1 fruit fly cellular context compared by ENCODE assay signal in the genomic region with DNA sequence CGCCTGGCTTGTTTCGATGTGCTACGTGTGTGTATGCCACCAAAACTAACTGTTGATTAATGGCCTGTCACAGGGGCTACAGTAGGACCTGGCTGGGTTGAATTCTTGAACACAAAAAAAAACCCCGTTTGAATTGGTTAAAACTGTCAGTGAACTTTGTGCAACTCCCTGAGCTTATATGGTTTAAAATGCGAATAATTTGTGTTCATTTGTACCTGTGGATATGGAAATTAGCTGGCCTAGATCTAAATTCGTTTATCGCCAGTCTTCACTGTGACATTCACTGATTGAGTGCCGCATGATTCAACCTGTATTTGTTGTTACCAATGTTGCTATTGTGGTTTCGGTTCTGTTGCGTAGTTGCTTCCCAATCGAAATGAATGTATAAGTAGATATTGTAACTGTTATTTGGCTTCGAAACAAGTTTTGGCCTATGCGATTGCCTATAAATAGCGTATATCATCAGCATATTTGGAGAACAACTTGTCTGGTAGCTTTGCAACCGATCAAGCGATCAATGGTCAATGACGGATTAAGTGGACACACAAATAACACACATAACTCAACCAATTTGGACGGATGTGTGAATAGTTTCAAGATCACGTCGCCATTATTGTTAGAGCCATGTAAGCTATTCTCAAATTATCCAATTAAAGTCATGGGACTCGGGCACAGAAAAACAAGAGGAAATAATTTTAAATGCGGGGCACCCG.
TF ChIP-seq lines count a peak whose summit lies in the region.

No protein-coding gene starts in this region.

TF ChIP-seq in whole organism, embryonic, 481 proteins besides CTCF, POLR2A, EP300 and RAD21 (continued from another document and continues in another):
- TF ChIP-seq CG4854 (GFP tag; optimal IDR thresholded peaks at IDR 0.05; lab: Kevin White, UChicago) (peak; percentile 27), Camta (GFP tag; optimal IDR thresholded peaks at IDR 0.05; lab: Kevin White, UChicago) (peak; percentile 2), CG5953 (GFP tag; IDR thresholded peaks at IDR 0.05; lab: Robert Waterston, UW) (0 out of 2 replicates have a peak, but pooled peaks have one; percentile 30), CG14050 (GFP tag; IDR thresholded peaks at IDR 0.05; lab: Robert Waterston, UW) (peak; percentile 53; the same call in 2 of the 3 replicates), row (GFP tag; IDR thresholded peaks at IDR 0.05; lab: Robert Waterston, UW) (peak; percentile 93), CG15011 (GFP tag; optimal IDR thresholded peaks at IDR 0.05; lab: Kevin White, UChicago) (peak; percentile 61), MESR4 (GFP tag; optimal IDR thresholded peaks at IDR 0.05; lab: Kevin White, UChicago) (no peak), CG17612 (GFP tag; IDR thresholded peaks at IDR 0.05; lab: Robert Waterston, UW) (0 out of 2 replicates have a peak, but pooled peaks have one; percentile 17), Myb (GFP tag; optimal IDR thresholded peaks at IDR 0.05; lab: Kevin White, UChicago) (peak; percentile 59), CG33557 (GFP tag; optimal IDR thresholded peaks at IDR 0.05; lab: Kevin White, UChicago) (no peak), sisA (GFP tag; IDR thresholded peaks at IDR 0.05; lab: Robert Waterston, UW) (peak; percentile 75), Fer2 (tag; optimal IDR thresholded peaks at IDR 0.05; lab: Kevin White, UChicago) (peak; percentile 61), gcm (GFP tag; optimal IDR thresholded peaks at IDR 0.05; lab: Kevin White, UChicago) (peak; percentile 33), Atf3 (GFP tag; optimal IDR thresholded peaks at IDR 0.05; lab: Kevin White, UChicago) (peak; percentile 39), stc (GFP tag; IDR thresholded peaks at IDR 0.05; lab: Robert Waterston, UW) (peak; percentile 77), pum (GFP tag; optimal IDR thresholded peaks at IDR 0.05; lab: Kevin White, UChicago) (peak; percentile 53), CG32772 (GFP tag; IDR thresholded peaks at IDR 0.05; lab: Robert Waterston, UW) (peak; percentile 69), GATAe (GFP tag; conservative IDR thresholded peaks at IDR 0.05; lab: Robert Waterston, UW) (peak; percentile 42; the same call in 1 of the 2 replicates), prd (optimal IDR thresholded peaks at IDR 0.05; lab: Kevin White, UChicago) (no peak), prd (GFP tag; IDR thresholded peaks at IDR 0.05; lab: Robert Waterston, UW) (peak; percentile 86), sc (optimal IDR thresholded peaks at IDR 0.05; lab: Kevin White, UChicago) (no peak), sc (GFP tag; optimal IDR thresholded peaks at IDR 0.05; lab: Kevin White, UChicago) (no peak), Ada2b (GFP tag; IDR thresholded peaks at IDR 0.05; lab: Robert Waterston, UW) (peak; percentile 82), CG14965 (GFP tag; optimal IDR thresholded peaks at IDR 0.05; lab: Kevin White, UChicago; ENCODE audit: borderline replicate concordance) (no peak), CG11085 (GFP tag; IDR thresholded peaks at IDR 0.05; lab: Robert Waterston, UW) (peak; percentile 46; the same call in 1 of the 2 replicates), CG7987 (GFP tag; optimal IDR thresholded peaks at IDR 0.05; lab: Kevin White, UChicago) (peak; percentile 28), CG1529 (GFP tag; optimal IDR thresholded peaks at IDR 0.05; lab: Kevin White, UChicago) (no peak), dpn (GFP tag; optimal IDR thresholded peaks at IDR 0.05; lab: Kevin White, UChicago) (peak; percentile 70 to 86), Opbp (GFP tag; IDR thresholded peaks at IDR 0.05; lab: Robert Waterston, UW; ENCODE audit: partially characterized antibody) (no peak), ham (GFP tag; IDR thresholded peaks at IDR 0.05; lab: Robert Waterston, UW) (peak; percentile 43; the same call in 1 of the 2 replicates), shn (GFP tag; optimal IDR thresholded peaks at IDR 0.05; lab: Kevin White, UChicago) (peak; percentile 73), Hey (tag; optimal IDR thresholded peaks at IDR 0.05; lab: Kevin White, UChicago) (no peak), CG13287 (GFP tag; IDR thresholded peaks at IDR 0.05; lab: Robert Waterston, UW; ENCODE audit: partially characterized antibody) (no peak), CG13894 (tag; optimal IDR thresholded peaks at IDR 0.05; lab: Kevin White, UChicago) (peak; percentile 43), eve (GFP tag; optimal IDR thresholded peaks at IDR 0.05; lab: Kevin White, UChicago) (peak in 1 of 2 experiments; percentile 91), en (GFP tag; optimal IDR thresholded peaks at IDR 0.05; lab: Kevin White, UChicago) (peak; percentile 58), Six4 (GFP tag; optimal IDR thresholded peaks at IDR 0.05; lab: Kevin White, UChicago) (peak; percentile 40), ci (GFP tag; IDR thresholded peaks at IDR 0.05; lab: Robert Waterston, UW) (peak; percentile 58; the same call in 2 of the 3 replicates), CG7556 (GFP tag; optimal IDR thresholded peaks at IDR 0.05; lab: Kevin White, UChicago) (peak; percentile 64), Oli (tag; optimal IDR thresholded peaks at IDR 0.05; lab: Kevin White, UChicago) (peak; percentile 80), lab (GFP tag; optimal IDR thresholded peaks at IDR 0.05; lab: Kevin White, UChicago) (peak; percentile 96), CG30403 (GFP tag; optimal IDR thresholded peaks at IDR 0.05; lab: Kevin White, UChicago) (peak; percentile 79), CG3995 (GFP tag; optimal IDR thresholded peaks at IDR 0.05; lab: Kevin White, UChicago) (peak; percentile 42), CG15479 (GFP tag; optimal IDR thresholded peaks at IDR 0.05; lab: Kevin White, UChicago) (no peak), pho (GFP tag; optimal IDR thresholded peaks at IDR 0.05; lab: Kevin White, UChicago) (peak; percentile 79), lov (optimal IDR thresholded peaks at IDR 0.05; lab: Kevin White, UChicago) (no peak), lov (GFP tag; IDR thresholded peaks at IDR 0.05; lab: Robert Waterston, UW) (peak; percentile 32; the same call in 1 of the 3 replicates), ems (GFP tag; optimal IDR thresholded peaks at IDR 0.05; lab: Kevin White, UChicago) (peak; percentile 81), schlank (tag; optimal IDR thresholded peaks at IDR 0.05; lab: Kevin White, UChicago) (peak; percentile 66), CG18011 (GFP tag; optimal IDR thresholded peaks at IDR 0.05; lab: Kevin White, UChicago) (peak; percentile 40), Chrac-16 (GFP tag; optimal IDR thresholded peaks at IDR 0.05; lab: Kevin White, UChicago) (peak; percentile 66), PHDP (tag; optimal IDR thresholded peaks at IDR 0.05; lab: Kevin White, UChicago) (peak; percentile 82), CG17829 (tag; optimal IDR thresholded peaks at IDR 0.05; lab: Kevin White, UChicago) (peak; percentile 52), crp (GFP tag; optimal IDR thresholded peaks at IDR 0.05; lab: Kevin White, UChicago) (no peak), Oaz (GFP tag; IDR thresholded peaks at IDR 0.05; lab: Robert Waterston, UW) (0 out of 2 replicates have a peak, but pooled peaks have one; percentile 40), bcd (GFP tag; optimal IDR thresholded peaks at IDR 0.05; lab: Kevin White, UChicago) (peak; percentile 72), yki (optimal IDR thresholded peaks at IDR 0.05; lab: Kevin White, UChicago) (no peak), CG6683 (GFP tag; optimal IDR thresholded peaks at IDR 0.05; lab: Kevin White, UChicago) (peak; percentile 37), CG10431 (GFP tag; optimal IDR thresholded peaks at IDR 0.05; lab: Kevin White, UChicago) (no peak), CG33213 (GFP tag; optimal IDR thresholded peaks at IDR 0.05; lab: Kevin White, UChicago) (peak; percentile 2), vfl (GFP tag; optimal IDR thresholded peaks at IDR 0.05; lab: Kevin White, UChicago) (peak; percentile 69), tap (tag; optimal IDR thresholded peaks at IDR 0.05; lab: Kevin White, UChicago) (no peak), CG9609 (GFP tag; optimal IDR thresholded peaks at IDR 0.05; lab: Kevin White, UChicago) (peak; percentile 74), CG2678 (tag; optimal IDR thresholded peaks at IDR 0.05; lab: Kevin White, UChicago) (peak; percentile 84), ab (GFP tag; optimal IDR thresholded peaks at IDR 0.05; lab: Kevin White, UChicago) (peak; percentile 70), Nf-YA (GFP tag; IDR thresholded peaks at IDR 0.05; lab: Robert Waterston, UW) (no peak), Lpt (GFP tag; optimal IDR thresholded peaks at IDR 0.05; lab: Kevin White, UChicago) (no peak), CG13424 (tag; optimal IDR thresholded peaks at IDR 0.05; lab: Kevin White, UChicago) (peak; percentile 79), CG9876 (GFP tag; optimal IDR thresholded peaks at IDR 0.05; lab: Kevin White, UChicago) (peak; percentile 64), Xbp1 (GFP tag; optimal IDR thresholded peaks at IDR 0.05; lab: Kevin White, UChicago) (peak; percentile 76), sr (GFP tag; IDR thresholded peaks at IDR 0.05; lab: Robert Waterston, UW) (no peak; the same call in 2 of the 3 replicates), CG17802 (tag; optimal IDR thresholded peaks at IDR 0.05; lab: Kevin White, UChicago) (no peak), pb (GFP tag; optimal IDR thresholded peaks at IDR 0.05; lab: Kevin White, UChicago) (peak; percentile 68), hb (GFP tag; IDR thresholded peaks at IDR 0.05; lab: Robert Waterston, UW; ENCODE audit: partially characterized antibody) (no peak), CG18764 (GFP tag; optimal IDR thresholded peaks at IDR 0.05; lab: Kevin White, UChicago) (peak; percentile 33), Side (GFP tag; optimal IDR thresholded peaks at IDR 0.05; lab: Kevin White, UChicago) (peak; percentile 64), so (GFP tag; IDR thresholded peaks at IDR 0.05; lab: Robert Waterston, UW) (peak; percentile 72), CG3281 (GFP tag; optimal IDR thresholded peaks at IDR 0.05; lab: Kevin White, UChicago) (peak; percentile 78), CG9817 (tag; optimal IDR thresholded peaks at IDR 0.05; lab: Kevin White, UChicago) (peak; percentile 78), emc (GFP tag; optimal IDR thresholded peaks at IDR 0.05; lab: Kevin White, UChicago) (peak; percentile 48), CG14667 (GFP tag; IDR thresholded peaks at IDR 0.05; lab: Robert Waterston, UW) (peak; percentile 77), CG2202 (tag; optimal IDR thresholded peaks at IDR 0.05; lab: Kevin White, UChicago) (no peak), ara (GFP tag; IDR thresholded peaks at IDR 0.05; lab: Robert Waterston, UW) (peak; percentile 74), ac (GFP tag; optimal IDR thresholded peaks at IDR 0.05; lab: Kevin White, UChicago) (no peak), Sin3A (optimal IDR thresholded peaks at IDR 0.05; lab: Kevin White, UChicago) (no peak), trem (tag; optimal IDR thresholded peaks at IDR 0.05; lab: Kevin White, UChicago) (peak; percentile 8), caup (GFP tag; optimal IDR thresholded peaks at IDR 0.05; lab: Kevin White, UChicago; ENCODE audit: severe bottlenecking) (peak; percentile 79), Meics (GFP tag; optimal IDR thresholded peaks at IDR 0.05; lab: Kevin White, UChicago) (peak; percentile 81), CG4424 (GFP tag; optimal IDR thresholded peaks at IDR 0.05; lab: Kevin White, UChicago) (peak; percentile 66), nom (GFP tag; optimal IDR thresholded peaks at IDR 0.05; lab: Kevin White, UChicago) (no peak), CG2116 (GFP tag; optimal IDR thresholded peaks at IDR 0.05; lab: Kevin White, UChicago) (peak; percentile 9), az2 (GFP tag; optimal IDR thresholded peaks at IDR 0.05; lab: Kevin White, UChicago) (peak; percentile 77), CG7928 (GFP tag; optimal IDR thresholded peaks at IDR 0.05; lab: Kevin White, UChicago) (peak; percentile 30), Nf-YB (GFP tag; optimal IDR thresholded peaks at IDR 0.05; lab: Kevin White, UChicago) (peak; percentile 46), CG8359 (GFP tag; optimal IDR thresholded peaks at IDR 0.05; lab: Kevin White, UChicago; ENCODE audit: borderline replicate concordance) (peak; percentile 7), CG42726 (GFP tag; IDR thresholded peaks at IDR 0.05; lab: Robert Waterston, UW; ENCODE audit: partially characterized antibody) (no peak), CG12744 (GFP tag; optimal IDR thresholded peaks at IDR 0.05; lab: Kevin White, UChicago) (peak; percentile 46), bab2 (GFP tag; optimal IDR thresholded peaks at IDR 0.05; lab: Kevin White, UChicago) (peak; percentile 74), z (GFP tag; IDR thresholded peaks at IDR 0.05; lab: Robert Waterston, UW) (no peak), sqz (GFP tag; optimal IDR thresholded peaks at IDR 0.05; lab: Kevin White, UChicago) (peak; percentile 28), cato (GFP tag; optimal IDR thresholded peaks at IDR 0.05; lab: Kevin White, UChicago; ENCODE audit: borderline replicate concordance) (peak; percentile 43), H2.0 (GFP tag; IDR thresholded peaks at IDR 0.05; lab: Robert Waterston, UW) (peak; percentile 69), Dip2 (GFP tag; IDR thresholded peaks at IDR 0.05; lab: Robert Waterston, UW) (no peak), Dad (GFP tag; optimal IDR thresholded peaks at IDR 0.05; lab: Kevin White, UChicago) (peak; percentile 40), bbx (GFP tag; IDR thresholded peaks at IDR 0.05; lab: Robert Waterston, UW; ENCODE audit: partially characterized antibody) (no peak), D19B (GFP tag; optimal IDR thresholded peaks at IDR 0.05; lab: Kevin White, UChicago) (peak; percentile 45), Elba2 (GFP tag; optimal IDR thresholded peaks at IDR 0.05; lab: Kevin White, UChicago) (no peak), BtbVII (GFP tag; optimal IDR thresholded peaks at IDR 0.05; lab: Kevin White, UChicago) (peak; percentile 41), CG7372 (GFP tag; IDR thresholded peaks at IDR 0.05; lab: Robert Waterston, UW) (peak; percentile 74), CG8281 (tag; optimal IDR thresholded peaks at IDR 0.05; lab: Kevin White, UChicago) (peak; percentile 46), CG12071 (GFP tag; optimal IDR thresholded peaks at IDR 0.05; lab: Kevin White, UChicago) (peak; percentile 68), CG12219 (GFP tag; optimal IDR thresholded peaks at IDR 0.05; lab: Kevin White, UChicago) (peak; percentile 79), Mad (GFP tag; optimal IDR thresholded peaks at IDR 0.05; lab: Kevin White, UChicago) (peak; percentile 45), CG3407 (GFP tag; optimal IDR thresholded peaks at IDR 0.05; lab: Kevin White, UChicago) (peak; percentile 36), ewg (GFP tag; optimal IDR thresholded peaks at IDR 0.05; lab: Kevin White, UChicago) (peak; percentile 28), CG10654 (GFP tag; optimal IDR thresholded peaks at IDR 0.05; lab: Kevin White, UChicago) (peak; percentile 49), maf-S (GFP tag; optimal IDR thresholded peaks at IDR 0.05; lab: Kevin White, UChicago) (peak; percentile 57), CG8478 (optimal IDR thresholded peaks at IDR 0.05; lab: Kevin White, UChicago) (no peak), pfk (GFP tag; optimal IDR thresholded peaks at IDR 0.05; lab: Kevin White, UChicago) (no peak), C15 (GFP tag; IDR thresholded peaks at IDR 0.05; lab: Robert Waterston, UW) (peak; percentile 36; the same call in 1 of the 3 replicates), Hr39 (optimal IDR thresholded peaks at IDR 0.05; lab: Kevin White, UChicago) (no peak)
